1 fruit fly cellular context compared by ENCODE assay signal in genomic region chrX:16967415-16967814, dm6.
TF ChIP-seq lines count a peak whose summit lies in the region.

No protein-coding gene starts in this region.

TF ChIP-seq in whole organism, embryonic, 481 proteins besides CTCF, POLR2A, EP300 and RAD21 (continued from another document and continues in another):
- TF ChIP-seq CG15269 (tag; optimal IDR thresholded peaks at IDR 0.05; lab: Kevin White, UChicago): no peak
- TF ChIP-seq sens (GFP tag; lab: Kevin White, UChicago): peak; percentile 72
- TF ChIP-seq yki (optimal IDR thresholded peaks at IDR 0.05; lab: Kevin White, UChicago): no peak
- no peak for TF ChIP-seq CG12155 (GFP tag; optimal IDR thresholded peaks at IDR 0.05; lab: Kevin White, UChicago)
- TF ChIP-seq pros (GFP tag; optimal IDR thresholded peaks at IDR 0.05; lab: Kevin White, UChicago): peak; percentile 10
- TF ChIP-seq unpg (GFP tag; optimal IDR thresholded peaks at IDR 0.05; lab: Kevin White, UChicago): no peak
- TF ChIP-seq Dll (GFP tag; IDR thresholded peaks at IDR 0.05; lab: Robert Waterston, UW; ENCODE audit: partially characterized antibody): no peak
- peak; percentile 26; the same call in 1 of the 2 replicates for TF ChIP-seq sens-2 (GFP tag; IDR thresholded peaks at IDR 0.05; lab: Robert Waterston, UW)
- no peak for TF ChIP-seq tio (GFP tag; optimal IDR thresholded peaks at IDR 0.05; lab: Kevin White, UChicago)
- TF ChIP-seq CG12071 (GFP tag; optimal IDR thresholded peaks at IDR 0.05; lab: Kevin White, UChicago): no peak
- no peak for TF ChIP-seq Blimp-1 (GFP tag; optimal IDR thresholded peaks at IDR 0.05; lab: Kevin White, UChicago)
- peak; percentile 87 for TF ChIP-seq Med (GFP tag; lab: Kevin White, UChicago)
- TF ChIP-seq sisA (GFP tag; IDR thresholded peaks at IDR 0.05; lab: Robert Waterston, UW): no peak
- no peak for TF ChIP-seq Taf1 (GFP tag; IDR thresholded peaks at IDR 0.05; lab: Robert Waterston, UW)
- no peak for TF ChIP-seq CG2120 (GFP tag; optimal IDR thresholded peaks at IDR 0.05; lab: Kevin White, UChicago)
- TF ChIP-seq grn (GFP tag; optimal IDR thresholded peaks at IDR 0.05; lab: Kevin White, UChicago): no peak
- TF ChIP-seq CG6175 (GFP tag; IDR thresholded peaks at IDR 0.05; lab: Robert Waterston, UW): no peak
- TF ChIP-seq tx (GFP tag; optimal IDR thresholded peaks at IDR 0.05; lab: Kevin White, UChicago): no peak
- TF ChIP-seq CG10274 (GFP tag; optimal IDR thresholded peaks at IDR 0.05; lab: Kevin White, UChicago): no peak
- TF ChIP-seq CG7987 (GFP tag; optimal IDR thresholded peaks at IDR 0.05; lab: Kevin White, UChicago): no peak
- no peak for TF ChIP-seq cwo (GFP tag; optimal IDR thresholded peaks at IDR 0.05; lab: Kevin White, UChicago)
- TF ChIP-seq CG15601 (tag; optimal IDR thresholded peaks at IDR 0.05; lab: Kevin White, UChicago): peak; percentile 4
- TF ChIP-seq CG17186 (GFP tag; optimal IDR thresholded peaks at IDR 0.05; lab: Kevin White, UChicago): peak; percentile 10
- TF ChIP-seq nmo (GFP tag; optimal IDR thresholded peaks at IDR 0.05; lab: Kevin White, UChicago): no peak
- no peak for TF ChIP-seq CG11085 (GFP tag; IDR thresholded peaks at IDR 0.05; lab: Robert Waterston, UW)
- TF ChIP-seq kay (GFP tag; optimal IDR thresholded peaks at IDR 0.05; lab: Kevin White, UChicago): no peak
- TF ChIP-seq YL-1 (GFP tag; optimal IDR thresholded peaks at IDR 0.05; lab: Kevin White, UChicago): peak; percentile 30
- no peak for TF ChIP-seq Adf1 (GFP tag; IDR thresholded peaks at IDR 0.05; lab: Robert Waterston, UW)
- TF ChIP-seq ro (GFP tag; IDR thresholded peaks at IDR 0.05; lab: Robert Waterston, UW): no peak
- TF ChIP-seq E2f2 (GFP tag; IDR thresholded peaks at IDR 0.05; lab: Robert Waterston, UW): no peak
- no peak for TF ChIP-seq CG15479 (GFP tag; optimal IDR thresholded peaks at IDR 0.05; lab: Kevin White, UChicago)
- peak; percentile 60; the same call in 2 of the 3 replicates for TF ChIP-seq CG6791 (GFP tag; IDR thresholded peaks at IDR 0.05; lab: Robert Waterston, UW; ENCODE audit: partially characterized antibody)
- peak; percentile 18 for TF ChIP-seq CG4707 (GFP tag; optimal IDR thresholded peaks at IDR 0.05; lab: Kevin White, UChicago)
- TF ChIP-seq Tbp (GFP tag; optimal IDR thresholded peaks at IDR 0.05; lab: Kevin White, UChicago): no peak
- 0 out of 3 replicates have a peak, but pooled peaks have one; percentile 18 for TF ChIP-seq dysf (GFP tag; IDR thresholded peaks at IDR 0.05; lab: Robert Waterston, UW)
- TF ChIP-seq Rx (GFP tag; IDR thresholded peaks at IDR 0.05; lab: Robert Waterston, UW): no peak
- no peak for TF ChIP-seq Lpt (GFP tag; optimal IDR thresholded peaks at IDR 0.05; lab: Kevin White, UChicago)
- TF ChIP-seq CG18619 (GFP tag; optimal IDR thresholded peaks at IDR 0.05; lab: Kevin White, UChicago): no peak
- TF ChIP-seq CG15696 (tag; optimal IDR thresholded peaks at IDR 0.05; lab: Kevin White, UChicago): peak; percentile 81
- TF ChIP-seq wdn (GFP tag; IDR thresholded peaks at IDR 0.05; lab: Robert Waterston, UW): no peak
- TF ChIP-seq CG1024 (GFP tag; IDR thresholded peaks at IDR 0.05; lab: Robert Waterston, UW): peak; percentile 58
- no peak for TF ChIP-seq D (optimal IDR thresholded peaks at IDR 0.05; lab: Kevin White, UChicago)
- TF ChIP-seq D (GFP tag; optimal IDR thresholded peaks at IDR 0.05; lab: Kevin White, UChicago): peak; percentile 54
- no peak for TF ChIP-seq caup (GFP tag; optimal IDR thresholded peaks at IDR 0.05; lab: Kevin White, UChicago; ENCODE audit: severe bottlenecking)
- TF ChIP-seq pb (GFP tag; optimal IDR thresholded peaks at IDR 0.05; lab: Kevin White, UChicago): peak; percentile 56
- no peak for TF ChIP-seq CG9437 (GFP tag; optimal IDR thresholded peaks at IDR 0.05; lab: Kevin White, UChicago)
- TF ChIP-seq sug (tag; optimal IDR thresholded peaks at IDR 0.05; lab: Kevin White, UChicago): no peak
- no peak for TF ChIP-seq tna (GFP tag; IDR thresholded peaks at IDR 0.05; lab: Robert Waterston, UW; ENCODE audit: partially characterized antibody)
- TF ChIP-seq zen (tag; optimal IDR thresholded peaks at IDR 0.05; lab: Kevin White, UChicago): peak; percentile 41
- TF ChIP-seq lab (GFP tag; optimal IDR thresholded peaks at IDR 0.05; lab: Kevin White, UChicago): no peak
- TF ChIP-seq CG8290 (GFP tag; optimal IDR thresholded peaks at IDR 0.05; lab: Kevin White, UChicago): peak; percentile 58
- TF ChIP-seq CG8290 (tag; optimal IDR thresholded peaks at IDR 0.05; lab: Kevin White, UChicago): peak in 1 of 2 experiments; percentile 73
- TF ChIP-seq Gug (GFP tag; IDR thresholded peaks at IDR 0.05; lab: Robert Waterston, UW): no peak
- TF ChIP-seq zfh1 (GFP tag; IDR thresholded peaks at IDR 0.05; lab: Robert Waterston, UW): peak; percentile 65; the same call in 1 of the 3 replicates
- TF ChIP-seq kah (GFP tag; optimal IDR thresholded peaks at IDR 0.05; lab: Kevin White, UChicago): peak; percentile 4
- no peak for TF ChIP-seq CG9932 (GFP tag; IDR thresholded peaks at IDR 0.05; lab: Robert Waterston, UW)
- TF ChIP-seq Bdp1 (GFP tag; optimal IDR thresholded peaks at IDR 0.05; lab: Kevin White, UChicago): peak; percentile 4
- TF ChIP-seq CG5245 (GFP tag; optimal IDR thresholded peaks at IDR 0.05; lab: Kevin White, UChicago): peak; percentile 46
- TF ChIP-seq CG31224 (GFP tag; IDR thresholded peaks at IDR 0.05; lab: Robert Waterston, UW): no peak
- no peak for TF ChIP-seq hb (GFP tag; IDR thresholded peaks at IDR 0.05; lab: Robert Waterston, UW; ENCODE audit: partially characterized antibody)
- TF ChIP-seq bbx (GFP tag; IDR thresholded peaks at IDR 0.05; lab: Robert Waterston, UW; ENCODE audit: partially characterized antibody): 0 out of 2 replicates have a peak, but pooled peaks have one; percentile 33
- TF ChIP-seq Abd-B (GFP tag; optimal IDR thresholded peaks at IDR 0.05; lab: Kevin White, UChicago): no peak
- TF ChIP-seq her (GFP tag; optimal IDR thresholded peaks at IDR 0.05; lab: Kevin White, UChicago): peak; percentile 38
- no peak for TF ChIP-seq CG13123 (GFP tag; optimal IDR thresholded peaks at IDR 0.05; lab: Kevin White, UChicago)
- TF ChIP-seq lmd (GFP tag; IDR thresholded peaks at IDR 0.05; lab: Robert Waterston, UW): peak; percentile 6; the same call in 1 of the 2 replicates
- TF ChIP-seq crc (GFP tag; optimal IDR thresholded peaks at IDR 0.05; lab: Kevin White, UChicago): no peak
- no peak for TF ChIP-seq B-H2 (GFP tag; optimal IDR thresholded peaks at IDR 0.05; lab: Kevin White, UChicago)
- peak; percentile 22 for TF ChIP-seq CG5180 (GFP tag; optimal IDR thresholded peaks at IDR 0.05; lab: Kevin White, UChicago)
- peak; percentile 14 for TF ChIP-seq CG9876 (GFP tag; optimal IDR thresholded peaks at IDR 0.05; lab: Kevin White, UChicago)
- TF ChIP-seq Spps (tag; optimal IDR thresholded peaks at IDR 0.05; lab: Kevin White, UChicago): peak; percentile 5
- TF ChIP-seq CG14667 (GFP tag; IDR thresholded peaks at IDR 0.05; lab: Robert Waterston, UW): 0 out of 2 replicates have a peak, but pooled peaks have one; percentile 28
- TF ChIP-seq CG6854 (GFP tag; optimal IDR thresholded peaks at IDR 0.05; lab: Kevin White, UChicago): no peak
- peak; percentile 26 to 30 for TF ChIP-seq dpn (GFP tag; optimal IDR thresholded peaks at IDR 0.05; lab: Kevin White, UChicago)
- peak; percentile 97 for TF ChIP-seq CG14965 (GFP tag; optimal IDR thresholded peaks at IDR 0.05; lab: Kevin White, UChicago; ENCODE audit: borderline replicate concordance)
- no peak for TF ChIP-seq ewg (GFP tag; optimal IDR thresholded peaks at IDR 0.05; lab: Kevin White, UChicago)
- no peak for TF ChIP-seq abd-A (tag; optimal IDR thresholded peaks at IDR 0.05; lab: Kevin White, UChicago)
- no peak for TF ChIP-seq CG11560 (tag; IDR thresholded peaks at IDR 0.05; lab: Robert Waterston, UW)
- no peak for TF ChIP-seq C15 (GFP tag; IDR thresholded peaks at IDR 0.05; lab: Robert Waterston, UW)
- TF ChIP-seq Poxn (GFP tag; IDR thresholded peaks at IDR 0.05; lab: Robert Waterston, UW): no peak
- no peak for TF ChIP-seq dati (GFP tag; IDR thresholded peaks at IDR 0.05; lab: Robert Waterston, UW)
- no peak for TF ChIP-seq emc (GFP tag; optimal IDR thresholded peaks at IDR 0.05; lab: Kevin White, UChicago)
- peak; percentile 20 for TF ChIP-seq Atf3 (GFP tag; optimal IDR thresholded peaks at IDR 0.05; lab: Kevin White, UChicago)
- TF ChIP-seq sr (GFP tag; IDR thresholded peaks at IDR 0.05; lab: Robert Waterston, UW): no peak
- peak; percentile 45 for TF ChIP-seq CG4424 (GFP tag; optimal IDR thresholded peaks at IDR 0.05; lab: Kevin White, UChicago)
- no peak for TF ChIP-seq Eip74EF (GFP tag; optimal IDR thresholded peaks at IDR 0.05; lab: Kevin White, UChicago)
- no peak for TF ChIP-seq ftz-f1 (GFP tag; optimal IDR thresholded peaks at IDR 0.05; lab: Kevin White, UChicago)
- no peak for TF ChIP-seq CG6272 (GFP tag; IDR thresholded peaks at IDR 0.05; lab: Robert Waterston, UW)
- no peak for TF ChIP-seq lbe (GFP tag; optimal IDR thresholded peaks at IDR 0.05; lab: Kevin White, UChicago)
- TF ChIP-seq CG7928 (GFP tag; optimal IDR thresholded peaks at IDR 0.05; lab: Kevin White, UChicago): no peak
- TF ChIP-seq HmgD (GFP tag; optimal IDR thresholded peaks at IDR 0.05; lab: Kevin White, UChicago): no peak
- TF ChIP-seq so (GFP tag; IDR thresholded peaks at IDR 0.05; lab: Robert Waterston, UW): no peak
- TF ChIP-seq psq (GFP tag; optimal IDR thresholded peaks at IDR 0.05; lab: Kevin White, UChicago): no peak
- no peak for TF ChIP-seq CG12391 (tag; optimal IDR thresholded peaks at IDR 0.05; lab: Kevin White, UChicago)
- TF ChIP-seq sna (GFP tag; IDR thresholded peaks at IDR 0.05; lab: Robert Waterston, UW; ENCODE audit: partially characterized antibody): no peak
- TF ChIP-seq CG18262 (tag; optimal IDR thresholded peaks at IDR 0.05; lab: Kevin White, UChicago): peak; percentile 50
- TF ChIP-seq eve (GFP tag; optimal IDR thresholded peaks at IDR 0.05; lab: Kevin White, UChicago): no peak
- peak; percentile 53 for TF ChIP-seq Xrp1 (GFP tag; IDR thresholded peaks at IDR 0.05; lab: Robert Waterston, UW)
- TF ChIP-seq Bgb (GFP tag; IDR thresholded peaks at IDR 0.05; lab: Robert Waterston, UW; ENCODE audit: partially characterized antibody): no peak
- TF ChIP-seq tup (GFP tag; optimal IDR thresholded peaks at IDR 0.05; lab: Kevin White, UChicago): no peak
- TF ChIP-seq BtbVII (GFP tag; optimal IDR thresholded peaks at IDR 0.05; lab: Kevin White, UChicago): no peak
- no peak for TF ChIP-seq CG11504 (tag; optimal IDR thresholded peaks at IDR 0.05; lab: Kevin White, UChicago)
- TF ChIP-seq CG13296 (GFP tag; optimal IDR thresholded peaks at IDR 0.05; lab: Kevin White, UChicago): no peak
- no peak; the same call in 2 of the 3 replicates for TF ChIP-seq tgo (GFP tag; IDR thresholded peaks at IDR 0.05; lab: Robert Waterston, UW)
- TF ChIP-seq pfk (GFP tag; optimal IDR thresholded peaks at IDR 0.05; lab: Kevin White, UChicago): no peak
- no peak for TF ChIP-seq cg (GFP tag; optimal IDR thresholded peaks at IDR 0.05; lab: Kevin White, UChicago)
- TF ChIP-seq jumu (GFP tag; optimal IDR thresholded peaks at IDR 0.05; lab: Kevin White, UChicago): peak; percentile 29
- TF ChIP-seq toy (GFP tag; IDR thresholded peaks at IDR 0.05; lab: Robert Waterston, UW): no peak
- no peak for TF ChIP-seq Jarid2 (GFP tag; optimal IDR thresholded peaks at IDR 0.05; lab: Kevin White, UChicago)
- no peak for TF ChIP-seq scrt (GFP tag; optimal IDR thresholded peaks at IDR 0.05; lab: Kevin White, UChicago)
- no peak for TF ChIP-seq Hmx (GFP tag; optimal IDR thresholded peaks at IDR 0.05; lab: Kevin White, UChicago)
- TF ChIP-seq CG13287 (GFP tag; IDR thresholded peaks at IDR 0.05; lab: Robert Waterston, UW; ENCODE audit: partially characterized antibody): no peak
- no peak for TF ChIP-seq CG34376 (GFP tag; optimal IDR thresholded peaks at IDR 0.05; lab: Kevin White, UChicago)
- 0 out of 3 replicates have a peak, but pooled peaks have one; percentile 26 for TF ChIP-seq H15 (GFP tag; IDR thresholded peaks at IDR 0.05; lab: Robert Waterston, UW)
- TF ChIP-seq Hr78 (GFP tag; optimal IDR thresholded peaks at IDR 0.05; lab: Kevin White, UChicago): no peak
- no peak for TF ChIP-seq Ravus (GFP tag; IDR thresholded peaks at IDR 0.05; lab: Robert Waterston, UW)
- TF ChIP-seq CG4404 (GFP tag; IDR thresholded peaks at IDR 0.05; lab: Robert Waterston, UW): 0 out of 2 replicates have a peak, but pooled peaks have one; percentile 27
- peak; percentile 21 for TF ChIP-seq BEAF-32 (GFP tag; optimal IDR thresholded peaks at IDR 0.05; lab: Kevin White, UChicago)
- no peak for TF ChIP-seq pita (GFP tag; optimal IDR thresholded peaks at IDR 0.05; lab: Kevin White, UChicago)
- TF ChIP-seq CG4820 (GFP tag; optimal IDR thresholded peaks at IDR 0.05; lab: Kevin White, UChicago): peak; percentile 9
- TF ChIP-seq Lhr (GFP tag; optimal IDR thresholded peaks at IDR 0.05; lab: Kevin White, UChicago): peak; percentile 47
- TF ChIP-seq az2 (GFP tag; optimal IDR thresholded peaks at IDR 0.05; lab: Kevin White, UChicago): peak; percentile 29
- TF ChIP-seq oc (tag; optimal IDR thresholded peaks at IDR 0.05; lab: Kevin White, UChicago): no peak
- TF ChIP-seq TFAM (GFP tag; optimal IDR thresholded peaks at IDR 0.05; lab: Kevin White, UChicago): no peak
- TF ChIP-seq Ets97D (GFP tag; optimal IDR thresholded peaks at IDR 0.05; lab: Kevin White, UChicago): peak; percentile 4
- no peak for TF ChIP-seq ERR (GFP tag; optimal IDR thresholded peaks at IDR 0.05; lab: Kevin White, UChicago)
- peak; percentile 87 for TF ChIP-seq CG2199 (GFP tag; IDR thresholded peaks at IDR 0.05; lab: Robert Waterston, UW)
- TF ChIP-seq seq (GFP tag; IDR thresholded peaks at IDR 0.05; lab: Robert Waterston, UW): no peak
- TF ChIP-seq Mes4 (GFP tag; optimal IDR thresholded peaks at IDR 0.05; lab: Kevin White, UChicago): peak; percentile 34
- TF ChIP-seq dimm (GFP tag; IDR thresholded peaks at IDR 0.05; lab: Robert Waterston, UW): no peak
- no peak for TF ChIP-seq Deaf1 (tag; optimal IDR thresholded peaks at IDR 0.05; lab: Kevin White, UChicago)
- peak; percentile 34 for TF ChIP-seq Chrac-16 (GFP tag; optimal IDR thresholded peaks at IDR 0.05; lab: Kevin White, UChicago)
- 0 out of 2 replicates have a peak, but pooled peaks have one; percentile 34 for TF ChIP-seq CG32772 (GFP tag; IDR thresholded peaks at IDR 0.05; lab: Robert Waterston, UW)
- TF ChIP-seq mirr (GFP tag; optimal IDR thresholded peaks at IDR 0.05; lab: Kevin White, UChicago): no peak
- peak; percentile 6 for TF ChIP-seq Elba2 (GFP tag; optimal IDR thresholded peaks at IDR 0.05; lab: Kevin White, UChicago)
- peak; percentile 41; the same call in 1 of the 2 replicates for TF ChIP-seq CG32532 (GFP tag; IDR thresholded peaks at IDR 0.05; lab: Robert Waterston, UW)
